Worm (Caenorhabditis elegans) whole organism, young adult: Measurements from ENCODE around the gene B0280.17.

Experiments
- B0019.2 ChIP-seq: fragments of 200-800 bp; sonication (Bioruptor generic); conservative IDR thresholded peaks from 2 replicates; pipeline ENCODE4 v1.3.6; 2022; ENCODE audit warnings: missing genetic modification reagents, missing genetic modification characterization, missing compliant biosample characterization
- C17E4.6 ChIP-seq: fragments of 200-800 bp; sonication (Bioruptor generic); IDR thresholded peaks from 2 replicates; pipeline ENCODE4 v1.3.6; 2022; ENCODE audit warnings: missing genetic modification reagents, missing genetic modification characterization, missing compliant biosample characterization
- F10E7.11 ChIP-seq: sonication (generic microtip); optimal IDR thresholded peaks from 2 replicates; lab custom pipeline; 2017; ENCODE audit warnings: mild to moderate bottlenecking, missing genetic modification characterization, moderate library complexity, missing compliant biosample characterization
- ama-1 ChIP-seq, 3 experiments: fragments of 150-350 bp in 1 of 3; sonication (generic microtip) in 2 of 3; optimal IDR thresholded peaks; 2 replicates each; lab custom pipeline; 2014 to 2018; ENCODE audit warnings: missing biosample characterization in 2 of 3, missing genetic modification characterization in 2 of 3, missing genetic modification reagents in 2 of 3
- bed-1 ChIP-seq: fragments of 200-800 bp; sonication (Bioruptor generic); IDR thresholded peaks from 2 replicates; pipeline ENCODE4 v1.3.6; 2022; ENCODE audit warnings: missing genetic modification reagents, missing genetic modification characterization, missing compliant biosample characterization
- efl-1 ChIP-seq: fragments of 150-350 bp; optimal IDR thresholded peaks from 2 replicates; lab custom pipeline; 2014; ENCODE audit warnings: missing biosample characterization, missing genetic modification reagents, missing genetic modification characterization
- nhr-179 ChIP-seq: sonication (generic microtip); optimal IDR thresholded peaks from 2 replicates; lab custom pipeline; 2016; ENCODE audit warnings: mild to moderate bottlenecking, missing genetic modification characterization, missing compliant biosample characterization
- pha-4 ChIP-seq: fragments of 150-350 bp; sonication (generic microtip); optimal IDR thresholded peaks from 2 replicates; lab custom pipeline; 2014; ENCODE audit warnings: missing biosample characterization, missing genetic modification reagents, missing genetic modification characterization
- somi-1 ChIP-seq: fragments of 200-800 bp; sonication (Bioruptor generic); optimal IDR thresholded peaks from 2 replicates; lab custom pipeline; 2018; ENCODE audit warnings: mild to moderate bottlenecking, missing genetic modification characterization, missing compliant biosample characterization
- tbx-9 ChIP-seq: sonication (generic microtip); optimal IDR thresholded peaks from 2 replicates; lab custom pipeline; 2016; ENCODE audit warnings: borderline replicate concordance, missing genetic modification characterization, inconsistent platforms, missing compliant biosample characterization
- unc-62 ChIP-seq: fragments of 150-350 bp; optimal IDR thresholded peaks from 2 replicates; lab custom pipeline; 2014; ENCODE audit warnings: missing biosample characterization, missing genetic modification reagents, missing genetic modification characterization
- xnd-1 ChIP-seq: sonication (generic microtip); optimal IDR thresholded peaks from 2 replicates; lab custom pipeline; 2016; ENCODE audit warnings: missing genotype, missing genetic modification reagents, missing genetic modification characterization, missing compliant biosample characterization
- ztf-25 ChIP-seq: fragments of 200-800 bp; sonication (Bioruptor generic); IDR thresholded peaks from 2 replicates; pipeline ENCODE4 v1.3.6; 2022; ENCODE audit warnings: missing genetic modification reagents, missing genetic modification characterization, missing compliant biosample characterization

- no peak for TF ChIP-seq ztf-25 (GFP tag; lab: Robert Waterston, UW)
- TF ChIP-seq unc-62, result no peak
- no peak for TF ChIP-seq bed-1 (GFP tag; lab: Robert Waterston, UW)
- TF ChIP-seq tbx-9, result no peak
- no peak for TF ChIP-seq xnd-1 (tag; lab: Kevin White, UChicago)
- TF ChIP-seq B0019.2, result no peak
- no peak for TF ChIP-seq ama-1 (optimal IDR thresholded peaks at IDR 0.05; lab: Kevin White, UChicago)
- no peak for TF ChIP-seq ama-1 (GFP tag; optimal IDR thresholded peaks at IDR 0.05; lab: Kevin White, UChicago)
- TF ChIP-seq pha-4 (tag; lab: Kevin White, UChicago), result no peak
- no peak for TF ChIP-seq F10E7.11 (tag; lab: Kevin White, UChicago)
- no peak for TF ChIP-seq nhr-179 (tag; lab: Kevin White, UChicago)
- no peak for TF ChIP-seq C17E4.6 (GFP tag; lab: Robert Waterston, UW)
- no peak for TF ChIP-seq efl-1 (GFP tag; lab: Kevin White, UChicago)
- no peak for TF ChIP-seq somi-1 (GFP tag; lab: Kevin White, UChicago)
Observed at ce11 chrIII:7091042-7091441, 44.9 kb downstream of the B0280.17 start, which contains the start of gene ZK418.2.
